Worm (Caenorhabditis elegans) whole organism, L1 larva: Measurements from ENCODE around the gene Y57G11C.42.

Experiments
- mdl-1 ChIP-seq, 2 experiments: fragments of 150-350 bp; optimal IDR thresholded peaks; 2 replicates each; lab custom pipeline; 2014 to 2017; ENCODE audit warnings: missing biosample characterization in 2 of 2, missing genetic modification characterization in 2 of 2, inconsistent platforms in 1 of 2
- sox-4 ChIP-seq: sonication (generic microtip); optimal IDR thresholded peaks from 2 replicates; lab custom pipeline; 2016; ENCODE audit warnings: missing genetic modification characterization, missing compliant biosample characterization
- unc-30 ChIP-seq: sonication (generic microtip); optimal IDR thresholded peaks from 2 replicates; lab custom pipeline; 2017; ENCODE audit warnings: missing biosample characterization, missing genetic modification characterization

DNA sequence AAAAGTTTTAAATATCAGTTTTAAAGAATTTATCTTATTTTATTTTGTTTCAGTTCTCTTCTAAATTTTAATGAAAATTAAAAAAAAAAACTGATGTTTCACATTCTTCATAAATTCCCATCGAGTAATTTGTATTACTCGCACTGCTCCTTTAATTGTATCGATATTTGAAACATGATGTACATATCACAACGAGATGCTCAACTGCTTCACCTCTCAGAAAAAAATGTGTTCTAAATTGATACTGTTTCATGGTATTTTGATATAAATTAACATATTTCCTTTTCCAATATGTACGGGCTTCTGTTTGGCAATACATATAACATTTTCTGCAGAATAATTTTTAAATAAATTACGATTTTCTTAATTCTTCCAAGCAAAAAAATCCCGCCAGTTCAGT is 40.6 kb upstream of the Y57G11C.42 start:
- no peak for TF ChIP-seq unc-30 (tag; lab: Kevin White, UChicago)
- TF ChIP-seq sox-4 (tag; lab: Kevin White, UChicago), result no peak
- no peak for TF ChIP-seq mdl-1 (tag; optimal IDR thresholded peaks at IDR 0.05; lab: Kevin White, UChicago)
